Fruit fly (Drosophila melanogaster) S2 (cell line): ENCODE results near the gene CG14301.

Source experiments
- CG8478 ChIP-seq: fragments of >200 bp; optimal IDR thresholded peaks from 2 replicates; lab custom pipeline; 2018
- CTCF ChIP-seq, 2 experiments: fragments of >200 bp; optimal IDR thresholded peaks; 2 replicates each; lab custom pipeline; 2018

The CG14301 gene

dm6 chr3R:18580979-18581378, 60.3 kb downstream of the CG14301 start:
- no peak for TF ChIP-seq CG8478 (lab: Kevin White, UChicago)
- TF ChIP-seq CTCF (optimal IDR thresholded peaks at IDR 0.05; lab: Kevin White, UChicago): no peak
